Worm (Caenorhabditis elegans): Measurements from ENCODE around the gene E04F6.10.

E04F6.10 gene

DNA sequence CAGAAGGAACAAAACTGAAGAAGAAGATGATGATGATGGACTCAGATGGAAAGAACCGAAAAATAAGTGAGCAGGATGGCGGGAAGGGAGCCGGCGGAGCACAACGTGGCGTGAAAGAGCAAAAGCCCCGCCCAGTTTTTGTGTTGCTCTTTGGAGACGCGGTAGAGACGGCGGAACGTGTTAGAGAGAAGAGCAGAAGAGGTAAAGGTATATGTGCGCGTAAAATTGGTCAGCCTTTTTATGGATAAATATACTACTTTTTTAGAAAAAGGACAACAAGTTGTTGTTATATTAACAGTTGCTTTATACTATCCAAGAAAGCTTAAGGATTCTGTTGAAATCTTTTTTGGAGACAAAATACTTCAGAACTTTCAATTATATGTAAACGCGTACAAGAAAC is at the start of gene E04F6.10:
Gene E04F6.10 (minus strand): TSS at position 101 of the 400 bp plus-strand sequence.
- TF ChIP-seq unc-62 (GFP tag; optimal IDR thresholded peaks at IDR 0.05 in 1 of 2) (peak in 1 of 2 experiments; percentile 57), unc-62 (tag; optimal IDR thresholded peaks at IDR 0.05) (no peak), ceh-62 (tag; optimal IDR thresholded peaks at IDR 0.05) (no peak), aha-1 (tag) (peak; percentile 66)

DNA sequence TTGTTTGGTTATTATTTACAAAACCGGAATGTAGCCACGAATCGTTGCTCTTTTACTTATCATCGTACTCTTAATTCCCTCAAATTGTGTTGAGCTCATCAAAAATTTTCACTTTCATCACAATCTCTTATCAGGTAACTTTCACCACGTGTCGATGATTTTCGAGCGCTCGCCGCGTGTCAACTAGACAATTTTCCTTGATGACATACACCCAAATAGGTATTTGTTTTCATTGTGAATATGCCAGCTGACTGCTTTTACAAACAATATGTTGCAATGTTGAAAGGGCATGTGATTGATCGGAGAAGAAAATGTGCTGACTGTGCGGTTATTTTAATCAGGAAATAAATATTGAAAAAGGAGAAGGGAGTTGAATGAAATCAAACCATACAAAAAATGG is 47.7 kb upstream of the E04F6.10 start:
- TF ChIP-seq D1046.2 (GFP tag; IDR thresholded peaks at IDR 0.05) (no peak), pqm-1 (tag; optimal IDR thresholded peaks at IDR 0.05) (peak; percentile 70), mdl-1 (tag; optimal IDR thresholded peaks at IDR 0.05) (peak in 1 of 2 experiments; percentile 68), dpl-1 (GFP tag; optimal IDR thresholded peaks at IDR 0.05) (no peak), ctbp-1 (GFP tag; IDR thresholded peaks at IDR 0.05) (no peak), ZK337.2 (GFP tag; IDR thresholded peaks at IDR 0.05) (no peak), zfp-3 (GFP tag; conservative IDR thresholded peaks at IDR 0.05) (no peak), nhr-28 (tag; optimal IDR thresholded peaks at IDR 0.05) (peak; percentile 85), lin-1 (GFP tag; IDR thresholded peaks at IDR 0.05) (no peak), fos-1 (tag; optimal IDR thresholded peaks at IDR 0.05) (no peak), mes-2 (tag; optimal IDR thresholded peaks at IDR 0.05; ENCODE audit: poor library complexity, severe bottlenecking) (no peak), nhr-48 (tag; optimal IDR thresholded peaks at IDR 0.05) (peak; percentile 21), fkh-10 (GFP tag; optimal IDR thresholded peaks at IDR 0.05) (no peak), dmd-6 (GFP tag; IDR thresholded peaks at IDR 0.05) (peak; percentile 87), mxl-3 (GFP tag; optimal IDR thresholded peaks at IDR 0.05) (peak; percentile 48), zag-1 (tag; optimal IDR thresholded peaks at IDR 0.05) (no peak), Y105C5A.15 (GFP tag; IDR thresholded peaks at IDR 0.05) (no peak), lsy-2 (tag; optimal IDR thresholded peaks at IDR 0.05) (no peak), mxl-2 (GFP tag; conservative IDR thresholded peaks at IDR 0.05) (no peak), dve-1 (tag; optimal IDR thresholded peaks at IDR 0.05; ENCODE audit: insufficient read depth) (peak; percentile 65), set-16 (GFP tag; IDR thresholded peaks at IDR 0.05) (no peak), lin-15B (tag; optimal IDR thresholded peaks at IDR 0.05) (no peak), daf-8 (GFP tag; IDR thresholded peaks at IDR 0.05) (no peak), duxl-1 (tag; optimal IDR thresholded peaks at IDR 0.05; ENCODE audit: poor library complexity) (no peak), skn-1 (tag; optimal IDR thresholded peaks at IDR 0.05) (no peak), hif-1 (tag; optimal IDR thresholded peaks at IDR 0.05) (no peak), aly-2 (tag; optimal IDR thresholded peaks at IDR 0.05) (no peak), nhr-10 (tag; optimal IDR thresholded peaks at IDR 0.05) (no peak), dmd-8 (GFP tag; IDR thresholded peaks at IDR 0.05) (no peak), ceh-28 (tag; optimal IDR thresholded peaks at IDR 0.05) (no peak), daf-16 (GFP tag; optimal IDR thresholded peaks at IDR 0.05) (no peak), daf-16 (tag; optimal IDR thresholded peaks at IDR 0.05) (peak; percentile 93), unc-39 (tag; optimal IDR thresholded peaks at IDR 0.05) (no peak), hlh-30 (tag; optimal IDR thresholded peaks at IDR 0.05; ENCODE audit: insufficient read depth) (peak; percentile 72), lim-7 (GFP tag; IDR thresholded peaks at IDR 0.05) (no peak), sdz-12 (GFP tag; optimal IDR thresholded peaks at IDR 0.05) (no peak), hlh-11 (tag; optimal IDR thresholded peaks at IDR 0.05) (peak; percentile 77), arid-1 (GFP tag; conservative IDR thresholded peaks at IDR 0.05) (no peak), lin-38 (GFP tag; IDR thresholded peaks at IDR 0.05) (no peak), nhr-102 (tag; optimal IDR thresholded peaks at IDR 0.05) (peak; percentile 60), nhr-41 (GFP tag; IDR thresholded peaks at IDR 0.05) (no peak), nhr-77 (tag; optimal IDR thresholded peaks at IDR 0.05) (peak; percentile 71), madf-9 (GFP tag; conservative IDR thresholded peaks at IDR 0.05) (no peak)
